Worm (Caenorhabditis elegans) whole organism, midembryonic: Measurements from ENCODE around the gene dab-1.

Source experiments
- T22C8.4 ChIP-seq: fragments of 200-800 bp; sonication (Bioruptor generic); IDR thresholded peaks from 2 replicates; pipeline ENCODE4 v1.3.6; 2022; ENCODE audit warnings: missing genetic modification characterization, missing compliant biosample characterization
- cog-1 ChIP-seq: sonication (generic microtip); optimal IDR thresholded peaks from 2 replicates; lab custom pipeline; 2016; ENCODE audit warnings: missing genetic modification characterization, missing compliant biosample characterization
- klf-2 ChIP-seq: fragments of 200-800 bp; sonication (Bioruptor generic); conservative IDR thresholded peaks from 2 replicates; pipeline ENCODE4 v1.3.6; 2022; ENCODE audit warnings: missing genetic modification reagents, missing genetic modification characterization, missing compliant biosample characterization
- med-1 ChIP-seq: sonication (generic microtip); optimal IDR thresholded peaks from 2 replicates; lab custom pipeline; 2017; ENCODE audit warnings: missing genetic modification characterization, mild to moderate bottlenecking, missing compliant biosample characterization, antibody characterized with exemption, missing genetic modification reagents; ENCODE audit not compliant: insufficient read depth
- ref-1 ChIP-seq: fragments of 200-800 bp; sonication (Bioruptor generic); conservative IDR thresholded peaks from 2 replicates; pipeline ENCODE4 v1.3.6; 2022; ENCODE audit warnings: missing genetic modification reagents, missing genetic modification characterization, missing compliant biosample characterization
- tab-1 ChIP-seq: fragments of 200-800 bp; sonication (Bioruptor generic); IDR thresholded peaks from 2 replicates; pipeline ENCODE4 v1.3.6; 2022; ENCODE audit warnings: missing genetic modification characterization, missing compliant biosample characterization
- ztf-23 ChIP-seq: fragments of 200-800 bp; sonication (Bioruptor generic); IDR thresholded peaks from 2 replicates; pipeline ENCODE4 v1.3.6; 2022; ENCODE audit warnings: missing genetic modification reagents, missing genetic modification characterization, missing compliant biosample characterization
- ztf-29 ChIP-seq: fragments of 200-800 bp; sonication (Bioruptor generic); IDR thresholded peaks from 2 replicates; pipeline ENCODE4 v1.3.6; 2022; ENCODE audit warnings: missing genetic modification reagents, missing genetic modification characterization, missing compliant biosample characterization

- TF ChIP-seq ztf-23 (GFP tag; lab: Robert Waterston, UW), result no peak
- TF ChIP-seq T22C8.4 (GFP tag; lab: Robert Waterston, UW), result no peak
- no peak for TF ChIP-seq ref-1
- TF ChIP-seq ztf-29 (GFP tag; lab: Robert Waterston, UW), result no peak
- TF ChIP-seq klf-2, result no peak
- TF ChIP-seq med-1 (GFP tag; lab: Kevin White, UChicago), result no peak
- TF ChIP-seq cog-1 (tag; lab: Kevin White, UChicago), result no peak
- TF ChIP-seq tab-1, result no peak
These were observed 44.4 kb downstream of the dab-1 start for ce11 chrII:8266559-8266958.
